Worm (Caenorhabditis elegans): Measurements from ENCODE around the gene F25E5.5.

- no peak for TF ChIP-seq blmp-1 (tag; optimal IDR thresholded peaks at IDR 0.05)
- no peak for TF ChIP-seq unc-120 (tag; optimal IDR thresholded peaks at IDR 0.05; ENCODE audit: poor library complexity, severe bottlenecking)
- TF ChIP-seq nhr-76 (tag; optimal IDR thresholded peaks at IDR 0.05) = no peak
- no peak for TF ChIP-seq nhr-28 (tag; optimal IDR thresholded peaks at IDR 0.05)
- TF ChIP-seq unc-62 (GFP tag; optimal IDR thresholded peaks at IDR 0.05) = no peak
- no peak for TF ChIP-seq nhr-2 (tag; optimal IDR thresholded peaks at IDR 0.05)
- TF ChIP-seq pha-4 (tag; optimal IDR thresholded peaks at IDR 0.05) = no peak
These were observed 46.5 kb upstream of the F25E5.5 start, which contains the start of gene srx-60 for ce11 chrV:7400588-7400987.
